Fruit fly (Drosophila melanogaster) whole organism, embryonic: ENCODE measurements around the gene Tsp96F.

ENCODE experiments used
- ATbp ChIP-seq: fragments of 200-800 bp; sonication (Bioruptor generic); optimal IDR thresholded peaks from 2 replicates; lab custom pipeline; 2017; ENCODE audit warnings: missing biosample characterization, mild to moderate bottlenecking, missing genetic modification characterization, missing genetic modification reagents
- Bgb ChIP-seq: fragments of 200-800 bp; sonication (Bioruptor generic); IDR thresholded peaks from 2 replicates; pipeline ENCODE4 v1.3.6; 2022; ENCODE audit warnings: missing biosample characterization, missing genetic modification characterization; ENCODE audit not compliant: partially characterized antibody
- Blimp-1 ChIP-seq: fragments of 200-800 bp; sonication (Bioruptor generic); optimal IDR thresholded peaks from 3 replicates; lab custom pipeline; 2018; ENCODE audit warnings: missing biosample characterization, missing genetic modification characterization, mild to moderate bottlenecking, moderate library complexity, missing genetic modification reagents
- CG10209 ChIP-seq: fragments of 200-800 bp; sonication (Bioruptor generic); optimal IDR thresholded peaks from 3 replicates; lab custom pipeline; 2017; ENCODE audit warnings: missing biosample characterization, mild to moderate bottlenecking, missing genetic modification characterization, missing genetic modification reagents
- CG10321 ChIP-seq: fragments of 200-800 bp; sonication (Bioruptor generic); IDR thresholded peaks from 2 replicates; pipeline ENCODE4 v1.3.6; 2022; ENCODE audit warnings: missing biosample characterization, missing genetic modification characterization
- CG10431 ChIP-seq: fragments of 200-800 bp; sonication (Bioruptor generic); optimal IDR thresholded peaks from 3 replicates; lab custom pipeline; 2018; ENCODE audit warnings: missing biosample characterization, mild to moderate bottlenecking, missing genetic modification characterization
- CG12219 ChIP-seq: fragments of 200-800 bp; sonication (Bioruptor generic); optimal IDR thresholded peaks from 3 replicates; lab custom pipeline; 2018; ENCODE audit warnings: missing biosample characterization, mild to moderate bottlenecking, missing genetic modification characterization
- CG17912 ChIP-seq: fragments of 200-800 bp; sonication (Bioruptor generic); optimal IDR thresholded peaks from 2 replicates; lab custom pipeline; 2018; ENCODE audit warnings: missing biosample characterization, mild to moderate bottlenecking, missing genetic modification characterization
- CG18262 ChIP-seq: fragments of 200-800 bp; optimal IDR thresholded peaks from 3 replicates; lab custom pipeline; 2019; ENCODE audit warnings: missing biosample characterization, mild to moderate bottlenecking, missing genetic modification characterization, moderate library complexity
- CG2202 ChIP-seq: fragments of 200-800 bp; sonication (Bioruptor generic); optimal IDR thresholded peaks from 2 replicates; lab custom pipeline; 2018; ENCODE audit warnings: missing biosample characterization, mild to moderate bottlenecking, missing genetic modification characterization
- CG3065 ChIP-seq: fragments of 200-800 bp; sonication (Bioruptor generic); optimal IDR thresholded peaks from 2 replicates; lab custom pipeline; 2016; ENCODE audit warnings: missing biosample characterization, missing genetic modification characterization
- CG31388 ChIP-seq: fragments of 200-800 bp; sonication (Bioruptor generic); optimal IDR thresholded peaks from 2 replicates; lab custom pipeline; 2016; ENCODE audit warnings: missing biosample characterization, missing genetic modification characterization
- CG3163 ChIP-seq: fragments of 200-800 bp; sonication (Bioruptor generic); optimal IDR thresholded peaks from 3 replicates; lab custom pipeline; 2016; ENCODE audit warnings: missing biosample characterization, missing genetic modification characterization
- CG3995 ChIP-seq: fragments of 200-800 bp; sonication (Bioruptor generic); optimal IDR thresholded peaks from 3 replicates; lab custom pipeline; 2016; ENCODE audit warnings: missing biosample characterization, missing genetic modification characterization
- CG43689 ChIP-seq: fragments of 200-800 bp; sonication (Bioruptor generic); IDR thresholded peaks from 2 replicates; pipeline ENCODE4 v1.3.6; 2022; ENCODE audit warnings: missing biosample characterization, missing genetic modification characterization
- CG4424 ChIP-seq: fragments of 200-800 bp; sonication (Bioruptor generic); optimal IDR thresholded peaks from 3 replicates; lab custom pipeline; 2016; ENCODE audit warnings: missing biosample characterization, missing genetic modification characterization
- CG4617 ChIP-seq: fragments of 200-800 bp; sonication (Bioruptor generic); optimal IDR thresholded peaks from 3 replicates; lab custom pipeline; 2016; ENCODE audit warnings: missing biosample characterization, missing genetic modification characterization, borderline replicate concordance
- CG6765 ChIP-seq: fragments of 200-800 bp; sonication (Bioruptor generic); optimal IDR thresholded peaks from 3 replicates; lab custom pipeline; 2017; ENCODE audit warnings: missing biosample characterization, mild to moderate bottlenecking, missing genetic modification characterization
- CG8281 ChIP-seq: fragments of 200-800 bp; sonication (Bioruptor generic); optimal IDR thresholded peaks from 2 replicates; lab custom pipeline; 2018; ENCODE audit warnings: missing biosample characterization, mild to moderate bottlenecking, missing genetic modification characterization, moderate library complexity
- CG9215 ChIP-seq: fragments of 200-800 bp; sonication (Bioruptor generic); IDR thresholded peaks from 2 replicates; pipeline ENCODE4 v1.3.6; 2022; ENCODE audit warnings: missing biosample characterization, missing genetic modification characterization
- CG9797 ChIP-seq: fragments of 200-800 bp; sonication (Bioruptor generic); optimal IDR thresholded peaks from 3 replicates; lab custom pipeline; 2018; ENCODE audit warnings: missing biosample characterization, mild to moderate bottlenecking, missing genetic modification characterization
- CG9876 ChIP-seq: fragments of 200-800 bp; sonication (Bioruptor generic); optimal IDR thresholded peaks from 2 replicates; lab custom pipeline; 2016; ENCODE audit warnings: missing biosample characterization, missing genetic modification characterization
- Dip2 ChIP-seq: fragments of 200-800 bp; sonication (Bioruptor generic); IDR thresholded peaks from 2 replicates; pipeline ENCODE4 v1.3.6; 2022; ENCODE audit warnings: missing biosample characterization, missing genetic modification characterization
- HHEX ChIP-seq: fragments of 200-800 bp; sonication (Bioruptor generic); optimal IDR thresholded peaks from 3 replicates; lab custom pipeline; 2017; ENCODE audit warnings: missing biosample characterization, mild to moderate bottlenecking, missing genetic modification characterization, missing genetic modification reagents
- HLH54F ChIP-seq: fragments of 200-800 bp; sonication (Bioruptor generic); optimal IDR thresholded peaks from 3 replicates; lab custom pipeline; 2016; ENCODE audit warnings: missing biosample characterization, missing genetic modification characterization
- Hr39 ChIP-seq: fragments of >200 bp; optimal IDR thresholded peaks from 2 replicates; lab custom pipeline; 2017
- Hr78 ChIP-seq, 2 experiments: fragments of 200-800 bp in 1 of 2; fragments of >200 bp in 1 of 2; sonication (Bioruptor generic) in 1 of 2; optimal IDR thresholded peaks; 2 replicates each; lab custom pipeline; 2017 to 2019; ENCODE audit warnings: missing biosample characterization in 2 of 2, missing genetic modification characterization in 2 of 2, mild to moderate bottlenecking in 1 of 2, moderate library complexity in 1 of 2
- Lhr ChIP-seq: fragments of 200-800 bp; sonication (Bioruptor generic); optimal IDR thresholded peaks from 3 replicates; lab custom pipeline; 2017; ENCODE audit warnings: mild to moderate bottlenecking, missing biosample characterization, missing genetic modification reagents, missing genetic modification characterization
- Opbp ChIP-seq: fragments of 200-800 bp; sonication (Bioruptor generic); IDR thresholded peaks from 3 replicates; pipeline ENCODE4 v1.3.6; 2022; ENCODE audit warnings: missing biosample characterization, missing genetic modification characterization; ENCODE audit not compliant: partially characterized antibody
- Poxn ChIP-seq: fragments of 200-800 bp; sonication (Bioruptor generic); IDR thresholded peaks from 2 replicates; pipeline ENCODE4 v1.3.6; 2022; ENCODE audit warnings: missing biosample characterization, missing genetic modification characterization
- Ssrp ChIP-seq: fragments of 200-800 bp; sonication (Bioruptor generic); optimal IDR thresholded peaks from 2 replicates; lab custom pipeline; 2018; ENCODE audit warnings: missing biosample characterization, mild to moderate bottlenecking, missing genetic modification characterization, moderate library complexity
- ab ChIP-seq: fragments of 200-800 bp; sonication (Bioruptor generic); optimal IDR thresholded peaks from 2 replicates; lab custom pipeline; 2016; ENCODE audit warnings: missing biosample characterization, missing genetic modification characterization
- ap ChIP-seq: fragments of 200-800 bp; sonication (Bioruptor generic); IDR thresholded peaks from 2 replicates; pipeline ENCODE4 v1.3.6; 2022; ENCODE audit warnings: missing biosample characterization, missing genetic modification characterization
- cad ChIP-seq: fragments of >200 bp; optimal IDR thresholded peaks from 2 replicates; lab custom pipeline; 2017; ENCODE audit warnings: missing biosample characterization, missing genetic modification characterization
- caup ChIP-seq: fragments of 200-800 bp; sonication (Bioruptor generic); optimal IDR thresholded peaks from 3 replicates; lab custom pipeline; 2017; ENCODE audit warnings: missing biosample characterization, mild to moderate bottlenecking, missing genetic modification characterization, moderate library complexity; ENCODE audit not compliant: severe bottlenecking
- dan ChIP-seq: fragments of 200-800 bp; sonication (Bioruptor generic); IDR thresholded peaks from 2 replicates; pipeline ENCODE4 v1.3.6; 2022; ENCODE audit warnings: missing biosample characterization, missing genetic modification characterization
- dm ChIP-seq: fragments of 200-800 bp; sonication (Bioruptor generic); optimal IDR thresholded peaks from 3 replicates; lab custom pipeline; 2016; ENCODE audit warnings: missing biosample characterization, missing genetic modification characterization
- gce ChIP-seq: fragments of 200-800 bp; sonication (Bioruptor generic); IDR thresholded peaks from 3 replicates; pipeline ENCODE4 v1.3.6; 2022; ENCODE audit warnings: missing biosample characterization, missing genetic modification characterization
- grau ChIP-seq: fragments of 200-800 bp; optimal IDR thresholded peaks from 3 replicates; lab custom pipeline; 2019; ENCODE audit warnings: missing biosample characterization, mild to moderate bottlenecking, missing genetic modification characterization, moderate library complexity
- gsb-n ChIP-seq: fragments of 200-800 bp; sonication (Bioruptor generic); optimal IDR thresholded peaks from 3 replicates; lab custom pipeline; 2018; ENCODE audit warnings: missing biosample characterization, mild to moderate bottlenecking, missing genetic modification characterization
- insv ChIP-seq, 2 experiments: fragments of 200-800 bp; sonication (Bioruptor generic); optimal IDR thresholded peaks; 3 replicates each; lab custom pipeline; 2016 to 2018; ENCODE audit warnings: missing biosample characterization in 2 of 2, missing genetic modification characterization in 2 of 2
- lbe ChIP-seq: fragments of 200-800 bp; sonication (Bioruptor generic); optimal IDR thresholded peaks from 2 replicates; lab custom pipeline; 2016; ENCODE audit warnings: missing biosample characterization, mild to moderate bottlenecking, missing genetic modification characterization
- lov ChIP-seq, 2 experiments: fragments of 200-800 bp in 1 of 2; fragments of >200 bp in 1 of 2; sonication (Bioruptor generic) in 1 of 2; IDR thresholded peaks in 1 of 2; optimal IDR thresholded peaks in 1 of 2; 2 replicates in 1 of 2; 3 replicates in 1 of 2; pipeline versions ENCODE4 v1.3.6 to Lab custom; 2017 to 2022; ENCODE audit warnings: missing biosample characterization in 1 of 2, missing genetic modification characterization in 1 of 2
- scrt ChIP-seq: fragments of 200-800 bp; sonication (Bioruptor generic); optimal IDR thresholded peaks from 2 replicates; lab custom pipeline; 2018; ENCODE audit warnings: missing biosample characterization, mild to moderate bottlenecking, missing genetic modification characterization, moderate library complexity
- sens-2 ChIP-seq: fragments of 200-800 bp; sonication (Bioruptor generic); IDR thresholded peaks from 2 replicates; pipeline ENCODE4 v1.3.6; 2022; ENCODE audit warnings: missing biosample characterization, missing genetic modification characterization
- sqz ChIP-seq: fragments of 200-800 bp; sonication (Bioruptor generic); optimal IDR thresholded peaks from 3 replicates; lab custom pipeline; 2018; ENCODE audit warnings: missing biosample characterization, mild to moderate bottlenecking, missing genetic modification characterization
- sr ChIP-seq: fragments of 200-800 bp; sonication (Bioruptor generic); IDR thresholded peaks from 3 replicates; pipeline ENCODE4 v1.3.6; 2022; ENCODE audit warnings: missing biosample characterization, missing genetic modification characterization
- tio ChIP-seq: fragments of 200-800 bp; sonication (Bioruptor generic); optimal IDR thresholded peaks from 2 replicates; lab custom pipeline; 2017; ENCODE audit warnings: missing biosample characterization, missing genetic modification characterization, inconsistent platforms
- toy ChIP-seq: fragments of 200-800 bp; sonication (Bioruptor generic); IDR thresholded peaks from 2 replicates; pipeline ENCODE4 v1.3.6; 2022; ENCODE audit warnings: missing biosample characterization, missing genetic modification characterization
- tup ChIP-seq: fragments of 200-800 bp; sonication (Bioruptor generic); optimal IDR thresholded peaks from 2 replicates; lab custom pipeline; 2016; ENCODE audit warnings: missing biosample characterization, mild to moderate bottlenecking, missing genetic modification characterization, moderate library complexity
- unpg ChIP-seq: fragments of 200-800 bp; sonication (Bioruptor generic); optimal IDR thresholded peaks from 3 replicates; lab custom pipeline; 2018; ENCODE audit warnings: missing biosample characterization, mild to moderate bottlenecking, missing genetic modification characterization, moderate library complexity

Tsp96F gene

dm6 chr3R:25885136-25885535, 3.9 kb upstream of the Tsp96F start (continued):
- TF ChIP-seq Dip2 (no peak), lov (optimal IDR thresholded peaks at IDR 0.05; lab: Kevin White, UChicago) (no peak), lov (GFP tag; IDR thresholded peaks at IDR 0.05; lab: Robert Waterston, UW) (no peak), CG4617 (no peak), sqz (GFP tag; lab: Kevin White, UChicago) (no peak), Opbp (GFP tag; lab: Robert Waterston, UW) (no peak), lbe (GFP tag; lab: Kevin White, UChicago) (no peak), CG31388 (GFP tag; lab: Kevin White, UChicago) (no peak), CG4424 (GFP tag; lab: Kevin White, UChicago) (no peak), CG3995 (no peak), Poxn (GFP tag; lab: Robert Waterston, UW) (no peak), scrt (no peak), grau (tag; lab: Kevin White, UChicago) (no peak), Ssrp (no peak), Hr39 (lab: Kevin White, UChicago) (no peak), cad (GFP tag; lab: Kevin White, UChicago) (no peak), dm (no peak), caup (GFP tag; lab: Kevin White, UChicago) (peak; percentile 19), toy (GFP tag; lab: Robert Waterston, UW) (no peak), CG6765 (no peak), CG43689 (GFP tag; lab: Robert Waterston, UW) (no peak), ab (GFP tag; lab: Kevin White, UChicago) (no peak), CG18262 (tag; lab: Kevin White, UChicago) (peak; percentile 17), Blimp-1 (GFP tag; lab: Kevin White, UChicago) (peak; percentile 50), tup (GFP tag; lab: Kevin White, UChicago) (no peak), Hr78 (GFP tag; optimal IDR thresholded peaks at IDR 0.05; lab: Kevin White, UChicago) (peak in 1 of 2 experiments; percentile 96), ap (GFP tag; lab: Robert Waterston, UW) (no peak), gsb-n (tag; lab: Kevin White, UChicago) (peak; percentile 38), CG12219 (GFP tag; lab: Kevin White, UChicago) (peak; percentile 57), Bgb (GFP tag; lab: Robert Waterston, UW) (no peak), Lhr (GFP tag; lab: Kevin White, UChicago) (peak; percentile 35), CG3163 (GFP tag; lab: Kevin White, UChicago) (peak; percentile 6), CG2202 (peak; percentile 73), HLH54F (GFP tag; lab: Kevin White, UChicago) (no peak), gce (0 out of 3 replicates have a peak, but pooled peaks have one; percentile 35), HHEX (no peak), insv (GFP tag; optimal IDR thresholded peaks at IDR 0.05; lab: Kevin White, UChicago) (peak in 1 of 2 experiments; percentile 22), CG10321 (GFP tag; lab: Robert Waterston, UW) (no peak), CG9797 (GFP tag; lab: Kevin White, UChicago) (no peak), unpg (peak; percentile 44), CG9876 (GFP tag; lab: Kevin White, UChicago) (no peak), CG17912 (peak; percentile 4), ATbp (GFP tag; lab: Kevin White, UChicago) (peak; percentile 86), tio (GFP tag; lab: Kevin White, UChicago) (no peak), CG9215 (no peak), CG3065 (GFP tag; lab: Kevin White, UChicago) (no peak), CG8281 (tag; lab: Kevin White, UChicago) (no peak), CG10209 (GFP tag; lab: Kevin White, UChicago) (peak; percentile 33), sens-2 (GFP tag; lab: Robert Waterston, UW) (peak; percentile 77), dan (GFP tag; lab: Robert Waterston, UW) (no peak), CG10431 (GFP tag; lab: Kevin White, UChicago) (peak; percentile 80), sr (GFP tag; lab: Robert Waterston, UW) (no peak)
